Worm (Caenorhabditis elegans): ENCODE results near the gene asp-6.

The asp-6 gene

ce11 chrV:8311210-8311609 lies 42.5 kb upstream of the asp-6 start, which contains the start of gene W02D7.12:
Gene W02D7.12 (plus strand): TSS chrV:8311510.
- TF ChIP-seq ceh-40 (GFP tag; IDR thresholded peaks at IDR 0.05) (no peak), ceh-58 (GFP tag; IDR thresholded peaks at IDR 0.05) (no peak), nfyb-1 (GFP tag; IDR thresholded peaks at IDR 0.05) (no peak), ztf-22 (GFP tag; optimal IDR thresholded peaks at IDR 0.05) (no peak), sdz-38 (tag; optimal IDR thresholded peaks at IDR 0.05) (no peak), tlf-1 (GFP tag; optimal IDR thresholded peaks at IDR 0.05) (no peak), ztf-6 (GFP tag; IDR thresholded peaks at IDR 0.05) (no peak), mxl-1 (tag; optimal IDR thresholded peaks at IDR 0.05) (no peak), dox-1 (GFP tag; IDR thresholded peaks at IDR 0.05) (no peak), B0019.2 (GFP tag; conservative IDR thresholded peaks at IDR 0.05) (no peak), ama-1 (optimal IDR thresholded peaks at IDR 0.05) (no peak), ama-1 (GFP tag; optimal IDR thresholded peaks at IDR 0.05) (no peak), mcd-1 (GFP tag; IDR thresholded peaks at IDR 0.05) (no peak), Y95B8A.8 (GFP tag; IDR thresholded peaks at IDR 0.05) (no peak), ceh-100 (GFP tag; IDR thresholded peaks at IDR 0.05) (no peak), tbp1 (GFP tag; optimal IDR thresholded peaks at IDR 0.05) (no peak), hsf-1 (GFP tag; IDR thresholded peaks at IDR 0.05) (no peak), ceh-79 (tag; optimal IDR thresholded peaks at IDR 0.05) (no peak), cebp-1 (GFP tag; IDR thresholded peaks at IDR 0.05) (no peak), cebp-1 (tag; optimal IDR thresholded peaks at IDR 0.05) (no peak)

- no peak for TF ChIP-seq Y56A3A.18 (GFP tag; IDR thresholded peaks at IDR 0.05)
- TF ChIP-seq nhr-80 (tag; optimal IDR thresholded peaks at IDR 0.05), result peak; percentile 48
Observed at ce11 chrV:8307681-8308080, 38.9 kb upstream of the asp-6 start, which contains the start of gene clec-218. Gene clec-218 (plus strand): TSS chrV:8307942.

ce11 chrV:8307013-8307412 lies 38.3 kb upstream of the asp-6 start:
- TF ChIP-seq F22D6.2 (tag; optimal IDR thresholded peaks at IDR 0.05) (no peak), nhr-80 (tag; optimal IDR thresholded peaks at IDR 0.05) (peak; percentile 82)

ce11 chrV:8306366-8306765 lies 37.6 kb upstream of the asp-6 start, which contains the start of gene W02D7.8:
Gene W02D7.8 (minus strand): TSS chrV:8306466.
- TF ChIP-seq B0035.1 (tag; optimal IDR thresholded peaks at IDR 0.05) (no peak), xnd-1 (tag; optimal IDR thresholded peaks at IDR 0.05) (no peak)

DNA sequence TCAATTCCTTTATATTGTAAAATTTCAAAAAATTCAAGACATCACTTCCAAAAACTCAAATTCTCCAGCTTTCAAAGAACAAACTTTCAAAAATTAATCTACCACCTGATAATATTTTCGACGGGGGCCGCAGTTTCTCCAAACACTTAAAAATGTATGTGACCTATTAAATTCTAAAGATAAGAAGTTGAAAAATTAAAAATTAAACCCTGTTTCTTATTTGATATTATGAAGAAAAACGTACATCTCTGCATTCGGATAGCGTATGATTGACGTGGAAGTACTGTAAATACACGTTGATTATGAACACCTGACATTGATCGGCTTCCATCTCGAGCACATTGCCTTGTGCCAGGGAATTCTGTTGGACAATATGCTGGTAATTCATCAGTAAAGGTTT lies 37.2 kb upstream of the asp-6 start:
- TF ChIP-seq snpc-3.4 (tag; optimal IDR thresholded peaks at IDR 0.05) (no peak), F37B4.10 (GFP tag; IDR thresholded peaks at IDR 0.05) (no peak), F55B11.4 (tag; optimal IDR thresholded peaks at IDR 0.05; ENCODE audit: borderline replicate concordance, insufficient read depth) (no peak), hmg-1.2 (GFP tag; IDR thresholded peaks at IDR 0.05) (no peak), let-526 (GFP tag; IDR thresholded peaks at IDR 0.05) (peak; percentile 24; the same call in 1 of the 2 replicates), nhr-80 (tag; optimal IDR thresholded peaks at IDR 0.05) (peak; percentile 59)

DNA sequence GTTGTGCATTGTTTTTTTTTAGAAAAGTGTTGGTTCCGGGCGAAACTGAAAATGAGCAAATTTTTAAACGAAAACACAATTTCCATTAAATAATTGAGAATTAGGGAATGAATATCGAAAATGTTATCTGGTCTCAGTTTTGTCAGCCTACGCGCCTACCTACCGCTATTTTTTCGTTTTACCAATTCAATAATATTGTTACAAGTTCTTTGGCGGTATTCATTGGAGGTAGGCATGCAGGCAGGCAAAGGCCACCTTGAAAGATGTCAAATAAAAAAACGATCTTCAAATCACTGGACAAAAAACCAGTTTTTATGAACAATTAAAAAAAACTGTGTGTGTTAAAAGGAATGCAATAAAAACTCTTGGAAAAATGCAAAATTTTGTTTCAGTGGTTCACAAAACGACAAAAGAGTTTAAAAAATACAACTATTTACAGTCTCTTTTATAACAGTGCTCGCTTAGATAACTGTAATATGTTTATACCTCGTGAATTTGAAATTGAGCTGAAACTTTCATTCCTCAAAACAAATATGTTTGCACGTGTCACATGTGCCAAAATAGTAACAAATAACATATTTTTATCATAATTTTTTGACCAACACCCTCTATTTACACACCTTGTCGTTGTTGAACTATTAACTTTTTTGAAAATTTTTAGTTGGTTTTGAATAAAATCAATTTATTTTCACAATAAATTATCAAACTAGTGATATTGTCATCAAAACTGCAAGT lies 35.9 kb upstream of the asp-6 start, which contains the start of gene W02D7.11:
Gene W02D7.11 (minus strand): TSS at position 51 of the 735 bp plus-strand sequence.
- TF ChIP-seq ztf-26 (tag; optimal IDR thresholded peaks at IDR 0.05), result no peak
- no peak for TF ChIP-seq pbrm-1 (GFP tag; IDR thresholded peaks at IDR 0.05)
- TF ChIP-seq repo-1 (tag; optimal IDR thresholded peaks at IDR 0.05), result no peak
- TF ChIP-seq gei-17 (GFP tag; optimal IDR thresholded peaks at IDR 0.05), result no peak
- TF ChIP-seq egl-18 (GFP tag; IDR thresholded peaks at IDR 0.05), result no peak
- no peak for TF ChIP-seq ets-4 (GFP tag; optimal IDR thresholded peaks at IDR 0.05)
- TF ChIP-seq ztf-6 (GFP tag; IDR thresholded peaks at IDR 0.05), result no peak
- no peak for TF ChIP-seq atf-7 (tag; optimal IDR thresholded peaks at IDR 0.05)
- no peak for TF ChIP-seq Y95B8A.8 (GFP tag; IDR thresholded peaks at IDR 0.05)
- TF ChIP-seq F10E7.11 (tag; optimal IDR thresholded peaks at IDR 0.05), result no peak
- TF ChIP-seq sea-2 (GFP tag; IDR thresholded peaks at IDR 0.05), result no peak
- no peak for TF ChIP-seq ztf-25 (GFP tag; IDR thresholded peaks at IDR 0.05)
- no peak for TF ChIP-seq hlh-26 (GFP tag; conservative IDR thresholded peaks at IDR 0.05)
- TF ChIP-seq rcor-1 (GFP tag; IDR thresholded peaks at IDR 0.05), result no peak
- TF ChIP-seq nhr-179 (tag; optimal IDR thresholded peaks at IDR 0.05), result no peak

Measured in whole organism, young adult.